Worm (Caenorhabditis elegans) whole organism, young adult: ENCODE results near the gene srw-71.

Experiments
- B0261.1 ChIP-seq: sonication (generic microtip); optimal IDR thresholded peaks from 2 replicates; lab custom pipeline; 2016; ENCODE audit warnings: mild to moderate bottlenecking, missing genetic modification characterization, moderate library complexity, missing compliant biosample characterization
- F52B5.7 ChIP-seq: sonication (generic microtip); optimal IDR thresholded peaks from 2 replicates; lab custom pipeline; 2016; ENCODE audit warnings: mild to moderate bottlenecking, missing genetic modification characterization, missing compliant biosample characterization
- K12H6.12 ChIP-seq: fragments of 200-800 bp; sonication (Bioruptor generic); optimal IDR thresholded peaks from 2 replicates; lab custom pipeline; 2018; ENCODE audit warnings: mild to moderate bottlenecking, missing genetic modification characterization, missing compliant biosample characterization
- Y53G8AR.9 ChIP-seq: fragments of 200-800 bp; sonication (Bioruptor generic); conservative IDR thresholded peaks from 2 replicates; pipeline ENCODE4 v1.3.6; 2022; ENCODE audit warnings: missing genetic modification reagents, missing genetic modification characterization, missing compliant biosample characterization
- ZK185.1 ChIP-seq: sonication (generic microtip); optimal IDR thresholded peaks from 2 replicates; lab custom pipeline; 2016; ENCODE audit warnings: mild to moderate bottlenecking, missing genetic modification characterization, missing compliant biosample characterization; ENCODE audit not compliant: poor library complexity, severe bottlenecking
- aptf-2 ChIP-seq: fragments of 200-800 bp; sonication (Bioruptor generic); conservative IDR thresholded peaks from 2 replicates; pipeline ENCODE4 v1.3.6; 2022; ENCODE audit warnings: missing genetic modification reagents, missing genetic modification characterization, missing compliant biosample characterization
- athp-1 ChIP-seq: sonication (generic microtip); optimal IDR thresholded peaks from 2 replicates; lab custom pipeline; 2017; ENCODE audit warnings: mild to moderate bottlenecking, missing genetic modification characterization, missing compliant biosample characterization
- attf-3 ChIP-seq: fragments of 200-800 bp; sonication (Bioruptor generic); conservative IDR thresholded peaks from 2 replicates; pipeline ENCODE4 v1.3.6; 2022; ENCODE audit warnings: missing genetic modification reagents, missing genetic modification characterization, missing compliant biosample characterization
- attf-5 ChIP-seq: fragments of 200-800 bp; sonication (Bioruptor generic); optimal IDR thresholded peaks from 2 replicates; lab custom pipeline; 2018; ENCODE audit warnings: mild to moderate bottlenecking, missing genetic modification characterization, missing compliant biosample characterization
- bed-2 ChIP-seq: fragments of 200-800 bp; sonication (Bioruptor generic); IDR thresholded peaks from 2 replicates; pipeline ENCODE4 v1.3.6; 2022; ENCODE audit warnings: missing genetic modification reagents, missing genetic modification characterization, missing compliant biosample characterization
- ceh-100 ChIP-seq: fragments of 200-800 bp; sonication (Bioruptor generic); IDR thresholded peaks from 2 replicates; pipeline ENCODE4 v1.3.6; 2022; ENCODE audit warnings: missing genetic modification reagents, missing genetic modification characterization, missing compliant biosample characterization
- ceh-27 ChIP-seq: fragments of 200-800 bp; sonication (Bioruptor generic); optimal IDR thresholded peaks from 2 replicates; lab custom pipeline; 2018; ENCODE audit warnings: mild to moderate bottlenecking, missing genetic modification characterization, moderate library complexity, missing compliant biosample characterization
- ceh-79 ChIP-seq: sonication (generic microtip); optimal IDR thresholded peaks from 2 replicates; lab custom pipeline; 2017; ENCODE audit warnings: mild to moderate bottlenecking, missing genetic modification characterization, missing compliant biosample characterization
- dpl-1 ChIP-seq: fragments of 150-350 bp; optimal IDR thresholded peaks from 2 replicates; lab custom pipeline; 2014; ENCODE audit warnings: missing biosample characterization, missing genetic modification reagents, missing genetic modification characterization
- efl-1 ChIP-seq: fragments of 150-350 bp; optimal IDR thresholded peaks from 2 replicates; lab custom pipeline; 2014; ENCODE audit warnings: missing biosample characterization, missing genetic modification reagents, missing genetic modification characterization
- egrh-3 ChIP-seq: fragments of 200-800 bp; sonication (Bioruptor generic); IDR thresholded peaks from 2 replicates; pipeline ENCODE4 v1.3.6; 2022; ENCODE audit warnings: missing genetic modification reagents, missing genetic modification characterization, missing compliant biosample characterization
- ekl-4 ChIP-seq: fragments of 200-800 bp; sonication (Bioruptor generic); IDR thresholded peaks from 2 replicates; pipeline ENCODE4 v1.3.6; 2022; ENCODE audit warnings: missing genetic modification reagents, missing genetic modification characterization, missing compliant biosample characterization
- ets-4 ChIP-seq: fragments of 200-800 bp; sonication (Bioruptor generic); optimal IDR thresholded peaks from 2 replicates; lab custom pipeline; 2018; ENCODE audit warnings: mild to moderate bottlenecking, missing genetic modification characterization, missing compliant biosample characterization
- him-1 ChIP-seq: sonication (generic microtip); optimal IDR thresholded peaks from 2 replicates; lab custom pipeline; 2016; ENCODE audit warnings: missing genotype, missing genetic modification reagents, missing genetic modification characterization, missing compliant biosample characterization
- hmg-1.2 ChIP-seq: fragments of 200-800 bp; sonication (Bioruptor generic); IDR thresholded peaks from 2 replicates; pipeline ENCODE4 v1.3.6; 2022; ENCODE audit warnings: missing genetic modification reagents, missing genetic modification characterization, missing compliant biosample characterization
- hmg-20 ChIP-seq: fragments of 200-800 bp; sonication (Bioruptor generic); IDR thresholded peaks from 2 replicates; pipeline ENCODE4 v1.3.6; 2022; ENCODE audit warnings: missing genetic modification reagents, missing genetic modification characterization, missing compliant biosample characterization
- lag-1 ChIP-seq: fragments of 200-800 bp; sonication (Bioruptor generic); IDR thresholded peaks from 2 replicates; pipeline ENCODE4 v1.3.6; 2022; ENCODE audit warnings: missing genetic modification reagents, missing genetic modification characterization, missing compliant biosample characterization
- lin-54 ChIP-seq: fragments of 200-800 bp; sonication (Bioruptor generic); optimal IDR thresholded peaks from 2 replicates; lab custom pipeline; 2018; ENCODE audit warnings: mild to moderate bottlenecking, missing genetic modification characterization, missing compliant biosample characterization
- madf-10 ChIP-seq: sonication (generic microtip); optimal IDR thresholded peaks from 2 replicates; lab custom pipeline; 2016; ENCODE audit warnings: mild to moderate bottlenecking, missing genetic modification characterization, missing compliant biosample characterization
- madf-8 ChIP-seq: fragments of 200-800 bp; sonication (Bioruptor generic); conservative IDR thresholded peaks from 2 replicates; pipeline ENCODE4 v1.3.6; 2022; ENCODE audit warnings: missing genetic modification reagents, missing genetic modification characterization, missing compliant biosample characterization
- nfya-2 ChIP-seq: fragments of 200-800 bp; sonication (Bioruptor generic); IDR thresholded peaks from 2 replicates; pipeline ENCODE4 v1.3.6; 2022; ENCODE audit warnings: missing genetic modification reagents, missing genetic modification characterization, missing compliant biosample characterization
- nhr-80 ChIP-seq: sonication (generic microtip); optimal IDR thresholded peaks from 2 replicates; lab custom pipeline; 2016; ENCODE audit warnings: missing genetic modification characterization, missing compliant biosample characterization
- pbrm-1 ChIP-seq: fragments of 200-800 bp; sonication (Bioruptor generic); IDR thresholded peaks from 2 replicates; pipeline ENCODE4 v1.3.6; 2022; ENCODE audit warnings: missing genetic modification reagents, missing genetic modification characterization, missing compliant biosample characterization
- rcor-1 ChIP-seq: fragments of 200-800 bp; sonication (Bioruptor generic); IDR thresholded peaks from 2 replicates; pipeline ENCODE4 v1.3.6; 2022; ENCODE audit warnings: missing genetic modification reagents, missing genetic modification characterization, missing compliant biosample characterization
- snpc-1.1 ChIP-seq: sonication (generic microtip); optimal IDR thresholded peaks from 2 replicates; lab custom pipeline; 2017; ENCODE audit warnings: missing genetic modification characterization, mild to moderate bottlenecking, missing compliant biosample characterization, antibody characterized with exemption, moderate library complexity, missing genotype, missing genetic modification reagents; ENCODE audit not compliant: insufficient read depth
- snpc-4 ChIP-seq, 5 experiments: fragments of 150-350 bp in 1 of 5; sonication (generic microtip) in 4 of 5; optimal IDR thresholded peaks; 2 replicates each; lab custom pipeline; 2014 to 2018; ENCODE audit warnings: missing genetic modification characterization in 5 of 5, missing biosample characterization in 3 of 5, antibody characterized with exemption in 2 of 5, mild to moderate bottlenecking in 2 of 5, missing compliant biosample characterization in 2 of 5, missing genotype in 2 of 5, moderate library complexity in 2 of 5, missing genetic modification reagents in 1 of 5
- unc-130 ChIP-seq: sonication (generic microtip); optimal IDR thresholded peaks from 2 replicates; lab custom pipeline; 2016; ENCODE audit warnings: missing genetic modification reagents, missing genetic modification characterization, missing compliant biosample characterization
- unc-62 ChIP-seq: fragments of 150-350 bp; optimal IDR thresholded peaks from 2 replicates; lab custom pipeline; 2014; ENCODE audit warnings: missing biosample characterization, missing genetic modification reagents, missing genetic modification characterization
- xnd-1 ChIP-seq: sonication (generic microtip); optimal IDR thresholded peaks from 2 replicates; lab custom pipeline; 2016; ENCODE audit warnings: missing genotype, missing genetic modification reagents, missing genetic modification characterization, missing compliant biosample characterization
- ztf-18 ChIP-seq: sonication (generic microtip); optimal IDR thresholded peaks from 2 replicates; lab custom pipeline; 2016; ENCODE audit warnings: missing genotype, mild to moderate bottlenecking, missing genetic modification characterization, missing compliant biosample characterization
- ztf-3 ChIP-seq: fragments of 200-800 bp; sonication (Bioruptor generic); optimal IDR thresholded peaks from 2 replicates; lab custom pipeline; 2018; ENCODE audit warnings: mild to moderate bottlenecking, missing genetic modification characterization, missing compliant biosample characterization
- ztf-6 ChIP-seq: fragments of 200-800 bp; sonication (Bioruptor generic); IDR thresholded peaks from 2 replicates; pipeline ENCODE4 v1.3.6; 2022; ENCODE audit warnings: missing genetic modification reagents, missing genetic modification characterization, missing compliant biosample characterization

srw-71 gene

DNA sequence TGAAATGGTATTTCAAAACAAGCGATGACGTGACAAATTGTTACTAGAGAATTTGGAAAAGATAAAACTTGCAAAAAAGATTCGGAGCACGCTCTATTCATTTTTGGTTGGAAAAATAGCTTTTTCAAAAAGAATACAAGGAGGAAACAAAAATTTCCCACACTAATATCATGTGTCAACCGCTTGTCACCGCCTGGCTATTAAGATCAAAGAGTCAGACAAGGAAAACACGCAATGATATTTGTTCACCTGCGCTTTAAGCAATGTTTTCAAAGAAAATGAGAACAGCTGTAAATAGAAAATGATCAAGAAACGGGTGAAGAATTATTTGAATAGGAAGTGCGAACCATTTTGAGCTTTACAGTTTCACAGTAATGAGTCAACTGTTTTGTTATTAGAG lies 45.9 kb upstream of the srw-71 start, which contains the start of gene srh-125 (continued):
- no peak for TF ChIP-seq him-1 (tag; lab: Kevin White, UChicago)
- TF ChIP-seq, all 124 proteins: peak for 0

DNA sequence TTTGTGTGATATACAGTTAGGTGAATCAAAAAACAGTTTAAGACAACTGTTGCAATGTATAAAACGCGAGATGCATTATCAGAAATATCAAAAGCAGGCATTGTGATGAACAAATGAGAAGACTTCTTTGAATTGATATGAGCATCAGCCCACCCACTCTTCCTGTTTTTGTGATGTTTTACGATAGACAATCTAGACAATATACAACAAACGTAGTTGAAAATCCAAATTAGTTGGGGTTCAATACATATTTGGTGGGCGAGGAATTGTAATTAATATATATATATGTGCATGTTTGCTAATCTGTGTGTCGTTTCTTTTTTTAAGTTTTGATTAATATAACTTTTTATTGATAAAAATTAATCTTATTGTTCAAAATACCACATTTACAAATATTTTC lies 41.9 kb upstream of the srw-71 start, which contains the start of gene str-28:
Gene str-28 (minus strand): TSS at position 101 of the 400 bp plus-strand sequence.
- TF ChIP-seq ets-4 (GFP tag; lab: Kevin White, UChicago) (no peak), nfya-2 (GFP tag; lab: Robert Waterston, UW) (no peak), unc-62 (GFP tag; lab: Kevin White, UChicago) (no peak), unc-130 (no peak), B0261.1 (no peak), egrh-3 (GFP tag; lab: Robert Waterston, UW) (no peak), lin-54 (GFP tag; lab: Kevin White, UChicago) (no peak), ceh-27 (GFP tag; lab: Kevin White, UChicago) (no peak), snpc-1.1 (tag; lab: Kevin White, UChicago) (no peak), lag-1 (GFP tag; lab: Robert Waterston, UW) (no peak), F52B5.7 (tag; lab: Kevin White, UChicago) (no peak), aptf-2 (GFP tag; lab: Robert Waterston, UW) (no peak)

DNA sequence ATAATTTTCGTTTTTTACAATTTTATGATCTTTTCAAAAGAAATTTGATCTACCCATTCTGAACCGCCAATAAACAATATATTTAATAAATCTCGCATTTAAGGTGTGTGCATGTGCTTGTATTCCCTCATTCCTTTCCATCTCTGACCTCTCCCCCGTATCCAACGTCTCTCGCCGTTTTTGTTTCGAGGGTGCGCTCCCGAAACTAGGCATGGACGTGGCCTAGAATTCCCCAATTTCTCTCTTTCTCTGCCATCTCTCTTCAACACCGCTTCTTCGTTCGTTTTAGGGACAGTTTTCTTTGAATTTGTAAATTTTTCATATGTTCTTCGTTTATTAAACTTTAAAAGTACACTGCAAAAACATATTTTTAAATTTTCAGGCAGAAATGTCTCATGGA lies 34.6 kb upstream of the srw-71 start, which contains the start of gene F25E5.1:
Gene F25E5.1 (plus strand): TSS at position 376 of the 400 bp plus-strand sequence.
- 0 out of 2 replicates have a peak, but pooled peaks have one; percentile 32 for TF ChIP-seq rcor-1
- peak; percentile 91 for TF ChIP-seq attf-5 (GFP tag; lab: Kevin White, UChicago)
- 0 out of 2 replicates have a peak, but pooled peaks have one; percentile 15 for TF ChIP-seq attf-3 (GFP tag; lab: Robert Waterston, UW)
- TF ChIP-seq ZK185.1 (tag; lab: Kevin White, UChicago) = peak; percentile 50
- TF ChIP-seq egrh-3 (GFP tag; lab: Robert Waterston, UW) = 0 out of 2 replicates have a peak, but pooled peaks have one; percentile 34
- TF ChIP-seq ceh-27 (GFP tag; lab: Kevin White, UChicago) = peak; percentile 65
- 0 out of 2 replicates have a peak, but pooled peaks have one; percentile 27 for TF ChIP-seq ceh-100 (GFP tag; lab: Robert Waterston, UW)
- no peak for TF ChIP-seq madf-10
- no peak for TF ChIP-seq snpc-4 (GFP tag; optimal IDR thresholded peaks at IDR 0.05; lab: Kevin White, UChicago)
- TF ChIP-seq snpc-4 (tag; optimal IDR thresholded peaks at IDR 0.05; lab: Kevin White, UChicago) = peak in 1 of 4 experiments; percentile 43
- TF ChIP-seq ekl-4 (GFP tag; lab: Robert Waterston, UW) = 0 out of 2 replicates have a peak, but pooled peaks have one; percentile 27
- peak; percentile 46 for TF ChIP-seq madf-8 (GFP tag; lab: Robert Waterston, UW)
- TF ChIP-seq Y53G8AR.9 = no peak
- peak; percentile 10 for TF ChIP-seq K12H6.12 (tag; lab: Kevin White, UChicago)
- peak; percentile 15 for TF ChIP-seq xnd-1
- TF ChIP-seq efl-1 (GFP tag; lab: Kevin White, UChicago) = peak; percentile 67
- no peak for TF ChIP-seq dpl-1 (GFP tag; lab: Kevin White, UChicago)
- peak; percentile 60 for TF ChIP-seq nhr-80
- no peak for TF ChIP-seq ztf-3 (GFP tag; lab: Kevin White, UChicago)
- 0 out of 2 replicates have a peak, but pooled peaks have one; percentile 67 for TF ChIP-seq bed-2 (GFP tag; lab: Robert Waterston, UW)
- peak; percentile 49 for TF ChIP-seq ztf-18 (tag; lab: Kevin White, UChicago)
- 0 out of 2 replicates have a peak, but pooled peaks have one; percentile 24 for TF ChIP-seq hmg-20
- peak; percentile 61 for TF ChIP-seq athp-1 (tag; lab: Kevin White, UChicago)
- TF ChIP-seq ceh-79 = no peak
- TF ChIP-seq pbrm-1 (GFP tag; lab: Robert Waterston, UW) = peak; percentile 68; the same call in 1 of the 2 replicates
- TF ChIP-seq ztf-6 = no peak
- TF ChIP-seq hmg-1.2 (GFP tag; lab: Robert Waterston, UW) = peak; percentile 69
